Fruit fly (Drosophila melanogaster) whole organism, embryonic: ENCODE measurements around the gene Shawn.

Experiments used
- Adf1 ChIP-seq: fragments of 200-800 bp; sonication (Bioruptor generic); IDR thresholded peaks from 2 replicates; pipeline ENCODE4 v1.3.6; 2022; ENCODE audit warnings: missing biosample characterization, missing genetic modification characterization
- Aef1 ChIP-seq: fragments of 200-800 bp; sonication (Bioruptor generic); IDR thresholded peaks from 3 replicates; pipeline ENCODE4 v1.3.6; 2022; ENCODE audit warnings: missing biosample characterization, missing genetic modification characterization
- BEAF-32 ChIP-seq: fragments of 200-800 bp; sonication (Bioruptor generic); optimal IDR thresholded peaks from 3 replicates; lab custom pipeline; 2017; ENCODE audit warnings: missing biosample characterization, missing genetic modification characterization, mild to moderate bottlenecking, moderate library complexity, missing genetic modification reagents
- CG10462 ChIP-seq: fragments of 200-800 bp; sonication (Bioruptor generic); optimal IDR thresholded peaks from 2 replicates; lab custom pipeline; 2016; ENCODE audit warnings: missing biosample characterization, missing genetic modification characterization
- CG10959 ChIP-seq: fragments of 200-800 bp; sonication (Bioruptor generic); IDR thresholded peaks from 2 replicates; pipeline ENCODE4 v1.3.6; 2022; ENCODE audit warnings: missing biosample characterization, missing genetic modification characterization
- CG11560 ChIP-seq: fragments of 200-800 bp; sonication (Bioruptor generic); IDR thresholded peaks from 3 replicates; pipeline ENCODE4 v1.3.6; 2022; ENCODE audit warnings: missing biosample characterization, missing genetic modification characterization
- CG11695 ChIP-seq: fragments of 200-800 bp; sonication (Bioruptor generic); IDR thresholded peaks from 3 replicates; pipeline ENCODE4 v1.3.6; 2022; ENCODE audit warnings: missing biosample characterization, missing genetic modification characterization
- CG13296 ChIP-seq: fragments of 200-800 bp; sonication (Bioruptor generic); optimal IDR thresholded peaks from 3 replicates; lab custom pipeline; 2018; ENCODE audit warnings: missing biosample characterization, mild to moderate bottlenecking, missing genetic modification characterization
- CG13424 ChIP-seq: fragments of 200-800 bp; sonication (Bioruptor generic); optimal IDR thresholded peaks from 2 replicates; lab custom pipeline; 2019; ENCODE audit warnings: missing biosample characterization, mild to moderate bottlenecking, missing genetic modification characterization, moderate library complexity
- CG14667 ChIP-seq: fragments of 200-800 bp; sonication (Bioruptor generic); IDR thresholded peaks from 2 replicates; pipeline ENCODE4 v1.3.6; 2022; ENCODE audit warnings: missing biosample characterization, missing genetic modification characterization
- CG18011 ChIP-seq: fragments of 200-800 bp; sonication (Bioruptor generic); optimal IDR thresholded peaks from 2 replicates; lab custom pipeline; 2017; ENCODE audit warnings: missing biosample characterization, missing genetic modification characterization, mild to moderate bottlenecking, moderate library complexity, missing genotype
- CG2120 ChIP-seq: fragments of 200-800 bp; sonication (Bioruptor generic); optimal IDR thresholded peaks from 3 replicates; lab custom pipeline; 2016; ENCODE audit warnings: missing biosample characterization, missing genetic modification characterization
- CG34376 ChIP-seq: fragments of 200-800 bp; sonication (Bioruptor generic); optimal IDR thresholded peaks from 2 replicates; lab custom pipeline; 2018; ENCODE audit warnings: missing biosample characterization, mild to moderate bottlenecking, missing genetic modification characterization
- CG4854 ChIP-seq: fragments of 200-800 bp; sonication (Bioruptor generic); optimal IDR thresholded peaks from 2 replicates; lab custom pipeline; 2016; ENCODE audit warnings: missing biosample characterization, missing genetic modification characterization, inconsistent platforms
- CG5953 ChIP-seq: fragments of 200-800 bp; sonication (Bioruptor generic); IDR thresholded peaks from 2 replicates; pipeline ENCODE4 v1.3.6; 2022; ENCODE audit warnings: missing biosample characterization, missing genetic modification characterization
- CG6689 ChIP-seq: fragments of 200-800 bp; sonication (Bioruptor generic); IDR thresholded peaks from 2 replicates; pipeline ENCODE4 v1.3.6; 2022; ENCODE audit warnings: missing biosample characterization, missing genetic modification characterization
- CG8388 ChIP-seq: fragments of 200-800 bp; sonication (Bioruptor generic); optimal IDR thresholded peaks from 2 replicates; lab custom pipeline; 2019; ENCODE audit warnings: missing biosample characterization, mild to moderate bottlenecking, missing genetic modification characterization, moderate library complexity
- CTCF ChIP-seq: fragments of 200-800 bp; sonication (Bioruptor generic); optimal IDR thresholded peaks from 2 replicates; lab custom pipeline; 2017; ENCODE audit warnings: missing biosample characterization, mild to moderate bottlenecking, missing genetic modification characterization, moderate library complexity
- D19B ChIP-seq: fragments of 200-800 bp; sonication (Bioruptor generic); optimal IDR thresholded peaks from 2 replicates; lab custom pipeline; 2017; ENCODE audit warnings: missing biosample characterization, mild to moderate bottlenecking, missing genetic modification characterization
- Dbx ChIP-seq: fragments of 200-800 bp; sonication (Bioruptor generic); IDR thresholded peaks from 3 replicates; pipeline ENCODE4 v1.3.6; 2022; ENCODE audit warnings: missing biosample characterization, missing genetic modification characterization
- Dp ChIP-seq: fragments of 200-800 bp; sonication (Bioruptor generic); optimal IDR thresholded peaks from 2 replicates; lab custom pipeline; 2018; ENCODE audit warnings: missing biosample characterization, mild to moderate bottlenecking, missing genetic modification characterization, moderate library complexity
- Elba2 ChIP-seq: fragments of 200-800 bp; sonication (Bioruptor generic); optimal IDR thresholded peaks from 3 replicates; lab custom pipeline; 2016; ENCODE audit warnings: missing biosample characterization, missing genetic modification characterization
- Fer1 ChIP-seq: fragments of 200-800 bp; sonication (Bioruptor generic); optimal IDR thresholded peaks from 2 replicates; lab custom pipeline; 2017; ENCODE audit warnings: missing biosample characterization, mild to moderate bottlenecking, missing genetic modification characterization
- H2.0 ChIP-seq: fragments of 200-800 bp; sonication (Bioruptor generic); IDR thresholded peaks from 2 replicates; pipeline ENCODE4 v1.3.6; 2022; ENCODE audit warnings: missing biosample characterization, missing genetic modification characterization
- Hr39 ChIP-seq: fragments of >200 bp; optimal IDR thresholded peaks from 2 replicates; lab custom pipeline; 2017
- Med ChIP-seq: fragments of 200-800 bp; sonication (Bioruptor generic); peaks from one replicate; lab custom pipeline; 2016; ENCODE audit warnings: missing biosample characterization, missing genetic modification characterization, mild to moderate bottlenecking, inconsistent platforms, moderate library complexity
- Meics ChIP-seq: fragments of 200-800 bp; sonication (Bioruptor generic); optimal IDR thresholded peaks from 2 replicates; lab custom pipeline; 2017; ENCODE audit warnings: missing biosample characterization, mild to moderate bottlenecking, missing genetic modification characterization
- Pdp1 ChIP-seq, 2 experiments: fragments of 200-800 bp; sonication (Bioruptor generic); optimal IDR thresholded peaks; 3 replicates each; lab custom pipeline; 2016; ENCODE audit warnings: missing biosample characterization in 2 of 2, missing genetic modification characterization in 2 of 2, mild to moderate bottlenecking in 1 of 2, moderate library complexity in 1 of 2
- Poxn ChIP-seq: fragments of 200-800 bp; sonication (Bioruptor generic); IDR thresholded peaks from 2 replicates; pipeline ENCODE4 v1.3.6; 2022; ENCODE audit warnings: missing biosample characterization, missing genetic modification characterization
- Sry-β ChIP-seq: fragments of 200-800 bp; sonication (Bioruptor generic); optimal IDR thresholded peaks from 2 replicates; lab custom pipeline; 2018; ENCODE audit warnings: missing biosample characterization, mild to moderate bottlenecking, missing genetic modification characterization, moderate library complexity
- ase ChIP-seq: fragments of 200-800 bp; sonication (Bioruptor generic); IDR thresholded peaks from 3 replicates; pipeline ENCODE4 v1.3.6; 2022; ENCODE audit warnings: missing biosample characterization, missing genetic modification characterization
- cad ChIP-seq: fragments of >200 bp; optimal IDR thresholded peaks from 2 replicates; lab custom pipeline; 2017; ENCODE audit warnings: missing biosample characterization, missing genetic modification characterization
- exex ChIP-seq: fragments of 200-800 bp; sonication (Bioruptor generic); optimal IDR thresholded peaks from 4 replicates; lab custom pipeline; 2018; ENCODE audit warnings: missing biosample characterization, mild to moderate bottlenecking, missing genetic modification characterization, moderate library complexity
- gce ChIP-seq: fragments of 200-800 bp; sonication (Bioruptor generic); IDR thresholded peaks from 3 replicates; pipeline ENCODE4 v1.3.6; 2022; ENCODE audit warnings: missing biosample characterization, missing genetic modification characterization
- grau ChIP-seq: fragments of 200-800 bp; optimal IDR thresholded peaks from 3 replicates; lab custom pipeline; 2019; ENCODE audit warnings: missing biosample characterization, mild to moderate bottlenecking, missing genetic modification characterization, moderate library complexity
- grn ChIP-seq: fragments of 200-800 bp; sonication (Bioruptor generic); optimal IDR thresholded peaks from 3 replicates; lab custom pipeline; 2017; ENCODE audit warnings: missing biosample characterization, missing genetic modification characterization
- hth ChIP-seq: fragments of >200 bp; optimal IDR thresholded peaks from 2 replicates; lab custom pipeline; 2017; ENCODE audit warnings: inconsistent platforms
- mirr ChIP-seq: fragments of 200-800 bp; sonication (Bioruptor generic); optimal IDR thresholded peaks from 3 replicates; lab custom pipeline; 2018; ENCODE audit warnings: missing biosample characterization, mild to moderate bottlenecking, missing genetic modification characterization
- ranshi ChIP-seq: fragments of 200-800 bp; sonication (Bioruptor generic); IDR thresholded peaks from 2 replicates; pipeline ENCODE4 v1.3.6; 2022; ENCODE audit warnings: missing biosample characterization, missing genetic modification characterization
- sima ChIP-seq: fragments of 200-800 bp; sonication (Bioruptor generic); optimal IDR thresholded peaks from 2 replicates; lab custom pipeline; 2016; ENCODE audit warnings: missing biosample characterization, missing genetic modification characterization
- sug ChIP-seq: fragments of 200-800 bp; optimal IDR thresholded peaks from 2 replicates; lab custom pipeline; 2019; ENCODE audit warnings: missing biosample characterization, mild to moderate bottlenecking, missing genetic modification characterization, moderate library complexity
- tio ChIP-seq: fragments of 200-800 bp; sonication (Bioruptor generic); optimal IDR thresholded peaks from 2 replicates; lab custom pipeline; 2017; ENCODE audit warnings: missing biosample characterization, missing genetic modification characterization, inconsistent platforms
- toy ChIP-seq: fragments of 200-800 bp; sonication (Bioruptor generic); IDR thresholded peaks from 2 replicates; pipeline ENCODE4 v1.3.6; 2022; ENCODE audit warnings: missing biosample characterization, missing genetic modification characterization
- trh ChIP-seq: fragments of 200-800 bp; sonication (Bioruptor generic); optimal IDR thresholded peaks from 2 replicates; lab custom pipeline; 2016; ENCODE audit warnings: missing biosample characterization, missing genetic modification characterization

Shawn gene

dm6 chrX:19583317-19583716, 28.0 kb upstream of the Shawn start, which contains the start of gene CG14204 (continued):
- no peak for TF ChIP-seq Aef1
- TF ChIP-seq ase: no peak
- TF ChIP-seq H2.0 (GFP tag; lab: Robert Waterston, UW): no peak
- TF ChIP-seq Meics (GFP tag; lab: Kevin White, UChicago): no peak

- TF ChIP-seq CTCF (peak; percentile 87), Dbx (GFP tag; lab: Robert Waterston, UW) (no peak)
- TF ChIP-seq, all 482 proteins: peak for 1
Observed at dm6 chrX:19585142-19585541, 26.2 kb upstream of the Shawn start.

- TF ChIP-seq sug (tag; lab: Kevin White, UChicago): peak; percentile 41
- TF ChIP-seq CG11560 (tag; lab: Robert Waterston, UW): no peak
- no peak for TF ChIP-seq hth (lab: Kevin White, UChicago)
Observed at dm6 chrX:19590070-19590469, 21.3 kb upstream of the Shawn start, which contains the start of gene CG14219. Gene CG14219 (minus strand): TSS chrX:19590170.

dm6 chrX:19590579-19590978, 20.7 kb upstream of the Shawn start:
- TF ChIP-seq cad (GFP tag; lab: Kevin White, UChicago): no peak
- TF ChIP-seq CG10959 (GFP tag; lab: Robert Waterston, UW): no peak
- TF ChIP-seq mirr (GFP tag; lab: Kevin White, UChicago): peak; percentile 19
- no peak for TF ChIP-seq CG10462 (GFP tag; lab: Kevin White, UChicago)
- no peak for TF ChIP-seq ranshi (GFP tag; lab: Robert Waterston, UW)
- TF ChIP-seq CG13424 (tag; lab: Kevin White, UChicago): no peak
- TF ChIP-seq exex (tag; lab: Kevin White, UChicago): peak; percentile 91
- TF ChIP-seq CG2120 (GFP tag; lab: Kevin White, UChicago): no peak
- peak; percentile 43 for TF ChIP-seq sug (tag; lab: Kevin White, UChicago)
- peak; percentile 64 for TF ChIP-seq grn
- TF ChIP-seq toy (GFP tag; lab: Robert Waterston, UW): no peak

dm6 chrX:19592309-19592708, 19.0 kb upstream of the Shawn start, which contains the start of gene CG14205:
Gene CG14205 (plus strand): TSS chrX:19592609.
- TF ChIP-seq Adf1 (GFP tag; lab: Robert Waterston, UW) (no peak), hth (lab: Kevin White, UChicago) (no peak), trh (no peak), grn (peak; percentile 28), BEAF-32 (GFP tag; lab: Kevin White, UChicago) (no peak), CG8388 (GFP tag; lab: Kevin White, UChicago) (no peak), gce (GFP tag; lab: Robert Waterston, UW) (no peak), sug (tag; lab: Kevin White, UChicago) (peak; percentile 49), grau (no peak), D19B (GFP tag; lab: Kevin White, UChicago) (no peak), Dp (GFP tag; lab: Kevin White, UChicago) (no peak), exex (tag; lab: Kevin White, UChicago) (peak; percentile 73), CG34376 (GFP tag; lab: Kevin White, UChicago) (peak; percentile 25)

- peak; percentile 48 for TF ChIP-seq Sry-β (GFP tag; lab: Kevin White, UChicago)
- no peak for TF ChIP-seq CG14667 (GFP tag; lab: Robert Waterston, UW)
- no peak for TF ChIP-seq CG6689 (GFP tag; lab: Robert Waterston, UW)
- TF ChIP-seq Pdp1 (GFP tag; optimal IDR thresholded peaks at IDR 0.05; lab: Kevin White, UChicago): no peak
- no peak for TF ChIP-seq Hr39 (lab: Kevin White, UChicago)
- no peak for TF ChIP-seq Poxn
- TF ChIP-seq Fer1 (GFP tag; lab: Kevin White, UChicago): no peak
- TF ChIP-seq CG13296 (GFP tag; lab: Kevin White, UChicago): no peak
- TF ChIP-seq D19B (GFP tag; lab: Kevin White, UChicago): peak; percentile 53
- TF ChIP-seq sima (GFP tag; lab: Kevin White, UChicago): no peak
- peak; percentile 9 for TF ChIP-seq Med (GFP tag; lab: Kevin White, UChicago)
- no peak for TF ChIP-seq tio (GFP tag; lab: Kevin White, UChicago)
- TF ChIP-seq CG5953: no peak
- no peak for TF ChIP-seq CG11695
- TF ChIP-seq CG18011 (GFP tag; lab: Kevin White, UChicago): no peak
- TF ChIP-seq Elba2 (GFP tag; lab: Kevin White, UChicago): no peak
- peak; percentile 15; the same call in 1 of the 2 replicates for TF ChIP-seq H2.0 (GFP tag; lab: Robert Waterston, UW)
- no peak for TF ChIP-seq CG4854 (GFP tag; lab: Kevin White, UChicago)
Observed at dm6 chrX:19595862-19596261, 15.5 kb upstream of the Shawn start.
